Worm (Caenorhabditis elegans) whole organism, L1 larva: Measurements from ENCODE around the gene F44A2.7.

Experiments
- C16A3.4 ChIP-seq: fragments of 150-350 bp; optimal IDR thresholded peaks from 2 replicates; lab custom pipeline; 2014; ENCODE audit warnings: missing biosample characterization, missing genetic modification characterization
- F16B12.6 ChIP-seq: fragments of 150-350 bp; optimal IDR thresholded peaks from 2 replicates; lab custom pipeline; 2014; ENCODE audit warnings: missing biosample characterization, missing genetic modification characterization
- Y116A8C.19 ChIP-seq: sonication (generic microtip); optimal IDR thresholded peaks from 2 replicates; lab custom pipeline; 2016; ENCODE audit warnings: missing compliant biosample characterization, missing genetic modification characterization, borderline replicate concordance
- aha-1 ChIP-seq: fragments of 150-350 bp; optimal IDR thresholded peaks from 2 replicates; lab custom pipeline; 2014; ENCODE audit warnings: missing biosample characterization, missing genetic modification characterization
- alr-1 ChIP-seq: fragments of 200-800 bp; sonication (Bioruptor generic); optimal IDR thresholded peaks from 2 replicates; lab custom pipeline; 2018; ENCODE audit warnings: borderline replicate concordance, mild to moderate bottlenecking, missing genetic modification characterization, missing compliant biosample characterization
- ceh-63 ChIP-seq: fragments of 200-800 bp; sonication (Bioruptor generic); optimal IDR thresholded peaks from 2 replicates; lab custom pipeline; 2018; ENCODE audit warnings: mild to moderate bottlenecking, missing genetic modification characterization, missing compliant biosample characterization
- ceh-88 ChIP-seq: fragments of 200-800 bp; sonication (Bioruptor generic); IDR thresholded peaks from 2 replicates; pipeline ENCODE4 v1.3.6; 2022; ENCODE audit warnings: missing genetic modification characterization, missing compliant biosample characterization
- ceh-90 ChIP-seq: sonication (generic microtip); optimal IDR thresholded peaks from 2 replicates; lab custom pipeline; 2016; ENCODE audit warnings: missing genetic modification characterization, missing compliant biosample characterization
- dsc-1 ChIP-seq: sonication (generic microtip); optimal IDR thresholded peaks from 2 replicates; lab custom pipeline; 2016; ENCODE audit warnings: mild to moderate bottlenecking, missing genetic modification characterization, missing compliant biosample characterization
- efl-1 ChIP-seq, 4 experiments: fragments of 150-350 bp; optimal IDR thresholded peaks in 3 of 4; peaks in 1 of 4; 1 replicate in 1 of 4; 2 replicates in 3 of 4; lab custom pipeline; 2014; ENCODE audit warnings: missing biosample characterization in 2 of 4, missing genetic modification characterization in 2 of 4, missing genetic modification reagents in 2 of 4
- egl-13 ChIP-seq: sonication (generic microtip); optimal IDR thresholded peaks from 2 replicates; lab custom pipeline; 2016; ENCODE audit warnings: missing genotype, missing genetic modification reagents, missing genetic modification characterization, missing compliant biosample characterization
- egl-27 ChIP-seq, 2 experiments: fragments of 150-350 bp in 1 of 2; sonication (generic microtip); optimal IDR thresholded peaks; 3 replicates each; lab custom pipeline; 2017 to 2018; ENCODE audit warnings: missing biosample characterization in 2 of 2, missing genetic modification characterization in 2 of 2, missing genetic modification reagents in 2 of 2
- elt-2 ChIP-seq: sonication (generic microtip); optimal IDR thresholded peaks from 2 replicates; lab custom pipeline; 2016; ENCODE audit warnings: missing genetic modification characterization, mild to moderate bottlenecking, inconsistent platforms, missing compliant biosample characterization, missing genetic modification reagents
- fkh-4 ChIP-seq: sonication (generic microtip); optimal IDR thresholded peaks from 2 replicates; lab custom pipeline; 2016; ENCODE audit warnings: missing compliant biosample characterization, missing genetic modification characterization, borderline replicate concordance
- grh-1 ChIP-seq: fragments of 200-800 bp; sonication (Bioruptor generic); IDR thresholded peaks from 2 replicates; pipeline ENCODE4 v1.3.6; 2022; ENCODE audit warnings: missing genetic modification reagents, missing genetic modification characterization, missing compliant biosample characterization
- hlh-4 ChIP-seq: sonication (generic microtip); optimal IDR thresholded peaks from 2 replicates; lab custom pipeline; 2016; ENCODE audit warnings: mild to moderate bottlenecking, missing genetic modification characterization, missing compliant biosample characterization
- isw-1 ChIP-seq: fragments of 200-800 bp; sonication (Bioruptor generic); IDR thresholded peaks from 2 replicates; pipeline ENCODE4 v1.3.6; 2022; ENCODE audit warnings: missing genetic modification characterization, missing compliant biosample characterization
- jun-1 ChIP-seq: fragments of 150-350 bp; optimal IDR thresholded peaks from 2 replicates; lab custom pipeline; 2014; ENCODE audit warnings: missing biosample characterization, missing genetic modification reagents, missing genetic modification characterization
- lin-14 ChIP-seq: fragments of 200-800 bp; sonication (Bioruptor generic); optimal IDR thresholded peaks from 2 replicates; lab custom pipeline; 2018; ENCODE audit warnings: mild to moderate bottlenecking, missing genetic modification characterization, moderate library complexity, missing compliant biosample characterization
- lir-3 ChIP-seq: sonication (generic microtip); optimal IDR thresholded peaks from 2 replicates; lab custom pipeline; 2016; ENCODE audit warnings: mild to moderate bottlenecking, missing genetic modification characterization, moderate library complexity, missing compliant biosample characterization; ENCODE audit not compliant: poor library complexity
- mep-1 ChIP-seq: fragments of 150-350 bp; optimal IDR thresholded peaks from 2 replicates; lab custom pipeline; 2014; ENCODE audit warnings: missing biosample characterization, missing genetic modification characterization
- nhr-12 ChIP-seq: sonication (generic microtip); optimal IDR thresholded peaks from 2 replicates; lab custom pipeline; 2017; ENCODE audit warnings: missing biosample characterization, missing genetic modification characterization
- nhr-237 ChIP-seq: fragments of 150-350 bp; optimal IDR thresholded peaks from 2 replicates; lab custom pipeline; 2014; ENCODE audit warnings: missing biosample characterization, missing genetic modification characterization
- nhr-28 ChIP-seq: fragments of 150-350 bp; optimal IDR thresholded peaks from 2 replicates; lab custom pipeline; 2014; ENCODE audit warnings: missing biosample characterization, missing genetic modification characterization
- nhr-47 ChIP-seq: sonication (generic microtip); optimal IDR thresholded peaks from 2 replicates; lab custom pipeline; 2016; ENCODE audit warnings: mild to moderate bottlenecking, missing genetic modification characterization, moderate library complexity, missing compliant biosample characterization
- nhr-71 ChIP-seq: sonication (generic microtip); optimal IDR thresholded peaks from 2 replicates; lab custom pipeline; 2016; ENCODE audit warnings: mild to moderate bottlenecking, missing genetic modification characterization, moderate library complexity, missing compliant biosample characterization
- nhr-85 ChIP-seq: sonication (generic microtip); peaks from one replicate; lab custom pipeline; 2016; ENCODE audit warnings: missing genetic modification characterization, inconsistent platforms, missing compliant biosample characterization
- nhr-90 ChIP-seq: sonication (generic microtip); optimal IDR thresholded peaks from 2 replicates; lab custom pipeline; 2016; ENCODE audit warnings: mild to moderate bottlenecking, missing genetic modification characterization, missing compliant biosample characterization; ENCODE audit not compliant: poor library complexity
- pqm-1 ChIP-seq: sonication (generic microtip); optimal IDR thresholded peaks from 3 replicates; lab custom pipeline; 2017; ENCODE audit warnings: missing biosample characterization, missing genetic modification characterization
- snu-23 ChIP-seq: sonication (generic microtip); optimal IDR thresholded peaks from 2 replicates; lab custom pipeline; 2016; ENCODE audit warnings: missing genetic modification characterization, missing compliant biosample characterization
- sptf-1 ChIP-seq: fragments of 150-350 bp; optimal IDR thresholded peaks from 2 replicates; lab custom pipeline; 2014; ENCODE audit warnings: missing biosample characterization, missing genetic modification characterization
- tlp-1 ChIP-seq: fragments of 150-350 bp; optimal IDR thresholded peaks from 2 replicates; lab custom pipeline; 2014; ENCODE audit warnings: missing biosample characterization, missing genetic modification characterization
- unc-130 ChIP-seq: fragments of 150-350 bp; optimal IDR thresholded peaks from 2 replicates; lab custom pipeline; 2017; ENCODE audit warnings: missing biosample characterization, missing genetic modification characterization, inconsistent platforms
- unc-86 ChIP-seq: sonication (generic microtip); optimal IDR thresholded peaks from 2 replicates; lab custom pipeline; 2016; ENCODE audit warnings: missing genetic modification characterization, missing compliant biosample characterization
- vab-15 ChIP-seq: sonication (generic microtip); optimal IDR thresholded peaks from 2 replicates; lab custom pipeline; 2017; ENCODE audit warnings: missing genotype, mild to moderate bottlenecking, missing genetic modification characterization, missing compliant biosample characterization
- zip-4 ChIP-seq: fragments of 200-800 bp; sonication (Bioruptor generic); optimal IDR thresholded peaks from 2 replicates; lab custom pipeline; 2018; ENCODE audit warnings: mild to moderate bottlenecking, missing genetic modification characterization, moderate library complexity, missing compliant biosample characterization

The F44A2.7 gene

DNA sequence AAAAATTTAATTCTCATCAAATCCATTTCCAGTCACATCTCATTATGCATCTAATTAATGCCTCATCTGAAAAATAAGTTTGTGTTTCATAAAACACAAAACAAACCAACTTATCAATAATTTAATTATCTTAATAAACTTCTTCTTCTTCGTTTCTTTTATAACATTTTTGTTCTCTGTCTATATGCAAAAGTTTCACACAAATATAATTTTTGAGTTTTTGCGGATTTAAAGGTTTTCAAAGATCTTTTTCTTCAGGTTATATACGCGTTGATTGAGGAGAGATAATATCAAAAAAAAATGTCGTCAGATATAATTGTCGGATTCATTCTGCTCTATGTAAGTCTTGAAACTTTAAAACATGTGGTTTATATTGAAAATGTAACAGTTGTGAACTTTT lies 28.4 kb downstream of the F44A2.7 start, which contains the start of gene srx-47:
Gene srx-47, plus strand, starts transcription at position 301 of the 400 bp plus-strand sequence.
- TF ChIP-seq efl-1 (optimal IDR thresholded peaks at IDR 0.05; lab: Kevin White, UChicago) (no peak), efl-1 (GFP tag; optimal IDR thresholded peaks at IDR 0.05 in 1 of 2; lab: Kevin White, UChicago) (peak in 1 of 2 experiments; percentile 10), fkh-4 (no peak)

DNA sequence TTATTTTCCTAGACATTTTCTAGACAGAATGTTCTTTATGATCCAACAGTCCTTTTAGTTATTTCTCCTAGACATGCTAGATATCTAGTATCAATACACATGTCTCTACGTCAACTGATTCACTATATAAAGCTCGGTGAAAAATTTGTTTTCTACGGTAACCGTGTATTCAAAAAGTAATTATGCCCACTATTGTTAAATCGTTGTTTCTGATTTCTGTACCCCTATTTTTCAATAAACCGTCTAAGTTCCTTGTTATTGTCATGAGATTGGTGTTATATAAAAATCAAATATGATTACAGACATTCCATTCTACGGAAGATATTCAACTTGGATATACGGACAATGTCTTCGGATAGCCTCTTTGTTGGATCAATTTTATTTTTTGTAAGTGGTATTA lies 31.7 kb downstream of the F44A2.7 start, which contains the start of gene srx-46:
Gene srx-46, plus strand, starts transcription at position 301 of the 400 bp plus-strand sequence.
- TF ChIP-seq egl-27 (tag; optimal IDR thresholded peaks at IDR 0.05; lab: Kevin White, UChicago) (no peak), C16A3.4 (tag; lab: Kevin White, UChicago) (no peak), hlh-4 (no peak), ceh-63 (GFP tag; lab: Kevin White, UChicago) (no peak), ceh-90 (tag; lab: Kevin White, UChicago) (no peak), lir-3 (no peak), dsc-1 (no peak), jun-1 (tag; lab: Kevin White, UChicago) (no peak), aha-1 (tag; lab: Kevin White, UChicago) (no peak)

ce11 chrV:9355371-9355770 lies 34.1 kb downstream of the F44A2.7 start, which contains the start of gene ttr-40:
Gene ttr-40, minus strand, starts transcription at chrV:9355471.
- TF ChIP-seq nhr-47 (no peak), unc-130 (tag; lab: Kevin White, UChicago) (no peak), snu-23 (GFP tag; lab: Kevin White, UChicago) (no peak), nhr-12 (tag; lab: Kevin White, UChicago) (no peak), alr-1 (tag; lab: Kevin White, UChicago) (no peak), jun-1 (tag; lab: Kevin White, UChicago) (no peak), isw-1 (no peak), grh-1 (GFP tag; lab: Robert Waterston, UW) (no peak), nhr-237 (tag; lab: Kevin White, UChicago) (no peak), nhr-28 (tag; lab: Kevin White, UChicago) (no peak), F16B12.6 (tag; lab: Kevin White, UChicago) (no peak), egl-13 (tag; lab: Kevin White, UChicago) (no peak), sptf-1 (tag; lab: Kevin White, UChicago) (no peak), nhr-85 (no peak), unc-86 (tag; lab: Kevin White, UChicago) (no peak), nhr-90 (no peak), tlp-1 (tag; lab: Kevin White, UChicago) (no peak)

DNA sequence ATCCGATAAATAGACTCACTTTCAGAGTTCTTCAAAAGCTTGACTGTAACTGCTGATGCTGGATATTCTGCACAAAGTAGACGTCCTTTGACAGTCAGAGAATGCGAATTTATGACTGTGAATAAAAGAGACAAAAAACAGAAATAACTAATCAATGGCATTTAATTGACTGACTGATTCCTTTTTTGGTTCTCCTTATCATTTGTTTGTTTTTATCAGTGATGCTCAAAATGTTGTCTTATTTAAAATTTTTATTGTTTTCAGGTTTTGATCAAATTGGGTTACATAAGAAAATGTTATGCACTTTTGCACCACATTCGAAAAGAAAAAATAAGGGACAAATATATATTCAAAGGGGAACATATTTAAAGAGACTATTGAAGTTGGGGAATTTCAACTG lies 35.1 kb downstream of the F44A2.7 start, which contains the start of gene ttr-49:
Gene ttr-49, minus strand, starts transcription at position 171 of the 400 bp plus-strand sequence.
- TF ChIP-seq zip-4 (GFP tag; lab: Kevin White, UChicago) (no peak), mep-1 (tag; lab: Kevin White, UChicago) (no peak), elt-2 (tag; lab: Kevin White, UChicago) (peak; percentile 41)

ce11 chrV:9359674-9360073 lies 38.4 kb downstream of the F44A2.7 start, which contains the start of gene gpa-3:
Gene gpa-3, minus strand, starts transcription at chrV:9359774.
- TF ChIP-seq vab-15 (tag; lab: Kevin White, UChicago) (no peak), Y116A8C.19 (tag; lab: Kevin White, UChicago) (no peak), ceh-88 (GFP tag; lab: Robert Waterston, UW) (no peak), lir-3 (no peak), pqm-1 (tag; lab: Kevin White, UChicago) (no peak), zip-4 (GFP tag; lab: Kevin White, UChicago) (no peak), lin-14 (GFP tag; lab: Kevin White, UChicago) (no peak), nhr-71 (tag; lab: Kevin White, UChicago) (peak; percentile 11)
